Fruit fly (Drosophila melanogaster) whole organism, pupa: Measurements from ENCODE around the gene CheA29a.

Experiments used
- CG10348 ChIP-seq: fragments of 200-800 bp; sonication (Bioruptor generic); IDR thresholded peaks from 2 replicates; pipeline ENCODE4 v1.3.6; 2022; ENCODE audit warnings: missing biosample characterization, missing genetic modification characterization
- CG12605 ChIP-seq: fragments of 200-800 bp; sonication (Bioruptor generic); IDR thresholded peaks from 2 replicates; pipeline ENCODE4 v1.3.6; 2022; ENCODE audit warnings: missing biosample characterization, missing genetic modification characterization
- CG14655 ChIP-seq: fragments of 200-800 bp; sonication (Bioruptor generic); optimal IDR thresholded peaks from 3 replicates; lab custom pipeline; 2017; ENCODE audit warnings: mild to moderate bottlenecking, missing biosample characterization, missing genetic modification reagents, missing genetic modification characterization
- CG15710 ChIP-seq: fragments of 200-800 bp; sonication (Bioruptor generic); optimal IDR thresholded peaks from 2 replicates; lab custom pipeline; 2018; ENCODE audit warnings: missing biosample characterization, mild to moderate bottlenecking, missing genetic modification characterization, moderate library complexity
- CG32121 ChIP-seq: fragments of 200-800 bp; sonication (Bioruptor generic); IDR thresholded peaks from 2 replicates; pipeline ENCODE4 v1.3.6; 2022; ENCODE audit warnings: missing biosample characterization, missing genetic modification characterization
- CG8159 ChIP-seq: fragments of 200-800 bp; sonication (Bioruptor generic); optimal IDR thresholded peaks from 3 replicates; lab custom pipeline; 2018; ENCODE audit warnings: missing biosample characterization, mild to moderate bottlenecking, missing genetic modification characterization, moderate library complexity
- CG9948 ChIP-seq: fragments of 200-800 bp; sonication (Bioruptor generic); optimal IDR thresholded peaks from 2 replicates; lab custom pipeline; 2018; ENCODE audit warnings: missing biosample characterization, mild to moderate bottlenecking, missing genetic modification characterization, moderate library complexity
- D1 ChIP-seq: fragments of 200-800 bp; sonication (Bioruptor generic); optimal IDR thresholded peaks from 2 replicates; lab custom pipeline; 2018; ENCODE audit warnings: missing biosample characterization, mild to moderate bottlenecking, missing genetic modification characterization, moderate library complexity
- Ets98B ChIP-seq: fragments of 200-800 bp; sonication (Bioruptor generic); IDR thresholded peaks from 2 replicates; pipeline ENCODE4 v1.3.6; 2022; ENCODE audit warnings: missing biosample characterization, missing genetic modification characterization
- Pif1A ChIP-seq: fragments of 200-800 bp; sonication (Bioruptor generic); optimal IDR thresholded peaks from 3 replicates; lab custom pipeline; 2016; ENCODE audit warnings: missing biosample characterization, missing genetic modification characterization
- Pif1B ChIP-seq: fragments of 200-800 bp; sonication (Bioruptor generic); optimal IDR thresholded peaks from 3 replicates; lab custom pipeline; 2016; ENCODE audit warnings: missing biosample characterization, missing genetic modification characterization
- Snoo ChIP-seq: fragments of 200-800 bp; sonication (Bioruptor generic); optimal IDR thresholded peaks from 3 replicates; lab custom pipeline; 2017; ENCODE audit warnings: missing biosample characterization, mild to moderate bottlenecking, missing genetic modification characterization, inconsistent platforms
- gl ChIP-seq: fragments of 200-800 bp; sonication (Bioruptor generic); optimal IDR thresholded peaks from 2 replicates; lab custom pipeline; 2018; ENCODE audit warnings: missing biosample characterization, mild to moderate bottlenecking, missing genetic modification characterization

DNA sequence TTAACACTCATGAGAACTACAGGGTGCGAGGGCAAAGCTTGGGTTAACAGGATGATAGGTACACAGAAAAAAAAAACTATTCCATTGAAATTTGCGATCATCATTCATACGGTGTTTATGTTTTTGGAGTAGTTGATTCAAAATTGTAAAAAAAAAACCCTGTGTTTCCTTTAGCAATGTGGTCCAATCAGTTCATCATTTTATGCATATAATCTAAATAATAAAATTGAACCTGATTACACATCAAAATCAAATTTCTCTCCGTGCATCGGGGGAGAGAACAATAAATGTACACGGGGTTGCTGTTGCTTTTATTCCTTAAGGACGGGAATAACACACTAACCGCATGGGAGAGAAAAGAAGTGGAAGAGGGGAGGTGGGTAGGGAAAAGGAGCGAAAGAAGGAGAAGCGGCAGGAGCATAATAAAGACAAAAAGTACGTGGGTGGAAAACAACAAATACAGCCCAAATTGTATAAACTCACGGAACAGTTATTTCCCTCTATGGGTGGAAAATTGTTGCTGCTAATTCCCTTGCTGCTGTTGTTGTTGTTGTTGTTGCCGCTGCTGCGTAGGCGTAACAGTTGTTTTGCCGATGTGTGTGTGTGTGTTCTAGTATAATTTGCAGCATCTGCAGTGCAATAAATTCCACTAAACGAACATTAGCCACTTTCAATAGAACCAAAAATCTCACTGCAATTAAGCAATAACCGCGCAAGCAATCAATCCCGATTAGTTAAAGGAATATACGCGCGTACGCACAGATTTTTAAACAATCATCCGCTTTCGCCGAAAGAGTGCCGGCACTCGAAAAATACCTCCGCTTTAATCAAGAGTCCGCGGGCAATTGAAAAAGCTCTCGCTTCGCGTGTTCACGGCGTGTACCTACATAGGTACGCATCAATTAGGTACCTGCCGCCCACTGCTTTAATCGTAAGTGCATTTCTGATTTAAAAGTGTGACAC, 13.7 kb upstream of the CheA29a start, which contains the start of gene Agpat2:
- peak; percentile 64 for TF ChIP-seq CG15710
- TF ChIP-seq CG9948 (tag; lab: Kevin White, UChicago), result peak; percentile 60
- TF ChIP-seq gl (tag; lab: Kevin White, UChicago), result peak; percentile 2
- no peak for TF ChIP-seq CG10348
- peak; percentile 70 for TF ChIP-seq Pif1B
- peak; percentile 15 for TF ChIP-seq D1 (tag; lab: Kevin White, UChicago)
- no peak for TF ChIP-seq CG32121 (GFP tag; lab: Robert Waterston, UW)
- no peak for TF ChIP-seq Ets98B (GFP tag; lab: Robert Waterston, UW)
- TF ChIP-seq Pif1A (GFP tag; lab: Kevin White, UChicago), result peak; percentile 74
- TF ChIP-seq CG14655 (GFP tag; lab: Kevin White, UChicago), result peak; percentile 44
- TF ChIP-seq CG8159 (tag; lab: Kevin White, UChicago), result peak; percentile 77
- 0 out of 2 replicates have a peak, but pooled peaks have one; percentile 25 for TF ChIP-seq CG12605 (GFP tag; lab: Robert Waterston, UW)
- TF ChIP-seq Snoo (tag; lab: Kevin White, UChicago), result peak; percentile 62
